Worm (Caenorhabditis elegans) whole organism, L4 larva: ENCODE data around the gene gcy-18.

Experiments
- F49E8.2 ChIP-seq: sonication (generic microtip); optimal IDR thresholded peaks from 2 replicates; lab custom pipeline; 2016; ENCODE audit warnings: missing compliant biosample characterization, mild to moderate bottlenecking, missing genetic modification characterization, borderline replicate concordance
- R02D3.7 ChIP-seq: fragments of 150-350 bp; sonication (generic microtip); optimal IDR thresholded peaks from 3 replicates; lab custom pipeline; 2014; ENCODE audit warnings: missing biosample characterization, missing genetic modification characterization
- T20F7.1 ChIP-seq: fragments of 200-800 bp; sonication (Bioruptor generic); optimal IDR thresholded peaks from 2 replicates; lab custom pipeline; 2018; ENCODE audit warnings: mild to moderate bottlenecking, missing genetic modification characterization, missing compliant biosample characterization
- Y48G9A.11 ChIP-seq: fragments of 200-800 bp; sonication (Bioruptor generic); IDR thresholded peaks from 2 replicates; pipeline ENCODE4 v1.3.6; 2022; ENCODE audit warnings: missing genetic modification reagents, missing genetic modification characterization, missing compliant biosample characterization
- Y5F2A.4 ChIP-seq: fragments of 200-800 bp; sonication (Bioruptor generic); optimal IDR thresholded peaks from 2 replicates; lab custom pipeline; 2018; ENCODE audit warnings: mild to moderate bottlenecking, missing genetic modification characterization, missing compliant biosample characterization
- ZK337.2 ChIP-seq: fragments of 200-800 bp; sonication (Bioruptor generic); IDR thresholded peaks from 2 replicates; pipeline ENCODE4 v1.3.6; 2022; ENCODE audit warnings: missing genetic modification reagents, missing genetic modification characterization, missing compliant biosample characterization
- ZK546.5 ChIP-seq, 2 experiments: sonication (generic microtip); optimal IDR thresholded peaks; 2 replicates each; lab custom pipeline; 2017; ENCODE audit warnings: missing biosample characterization in 2 of 2, missing genetic modification characterization in 2 of 2
- attf-4 ChIP-seq: sonication (generic microtip); optimal IDR thresholded peaks from 3 replicates; lab custom pipeline; 2017; ENCODE audit warnings: missing biosample characterization, missing genetic modification characterization
- ceh-20 ChIP-seq: fragments of 200-800 bp; sonication (Bioruptor generic); IDR thresholded peaks from 2 replicates; pipeline ENCODE4 v1.3.6; 2022; ENCODE audit warnings: missing genetic modification reagents, missing genetic modification characterization, missing compliant biosample characterization
- ceh-28 ChIP-seq: fragments of 150-350 bp; optimal IDR thresholded peaks from 2 replicates; lab custom pipeline; 2014; ENCODE audit warnings: missing biosample characterization, missing genetic modification reagents, missing genetic modification characterization
- ceh-44 ChIP-seq: fragments of 200-800 bp; sonication (Bioruptor generic); IDR thresholded peaks from 2 replicates; pipeline ENCODE4 v1.3.6; 2022; ENCODE audit warnings: missing genetic modification reagents, missing genetic modification characterization, missing compliant biosample characterization
- ceh-62 ChIP-seq: sonication (generic microtip); optimal IDR thresholded peaks from 2 replicates; lab custom pipeline; 2017; ENCODE audit warnings: missing biosample characterization, missing genetic modification characterization
- daf-12 ChIP-seq: fragments of 150-350 bp; optimal IDR thresholded peaks from 2 replicates; lab custom pipeline; 2014; ENCODE audit warnings: missing biosample characterization, missing genetic modification reagents, missing genetic modification characterization
- dmd-8 ChIP-seq: fragments of 200-800 bp; sonication (Bioruptor generic); IDR thresholded peaks from 2 replicates; pipeline ENCODE4 v1.3.6; 2022; ENCODE audit warnings: missing genetic modification characterization, missing compliant biosample characterization
- duxl-1 ChIP-seq: sonication (generic microtip); optimal IDR thresholded peaks from 2 replicates; lab custom pipeline; 2016; ENCODE audit warnings: mild to moderate bottlenecking, missing genetic modification characterization, moderate library complexity, missing compliant biosample characterization; ENCODE audit not compliant: poor library complexity
- dve-1 ChIP-seq: sonication (generic microtip); optimal IDR thresholded peaks from 2 replicates; lab custom pipeline; 2017; ENCODE audit warnings: antibody characterized with exemption, mild to moderate bottlenecking, missing genetic modification characterization, missing compliant biosample characterization; ENCODE audit not compliant: insufficient read depth
- hif-1 ChIP-seq, 2 experiments: sonication (generic microtip); optimal IDR thresholded peaks; 2 replicates each; lab custom pipeline; 2016 to 2017; ENCODE audit warnings: missing compliant biosample characterization in 2 of 2, missing genetic modification characterization in 2 of 2, missing genetic modification reagents in 2 of 2, missing genotype in 2 of 2, mild to moderate bottlenecking in 1 of 2
- hlh-30 ChIP-seq: sonication (generic microtip); optimal IDR thresholded peaks from 2 replicates; lab custom pipeline; 2017; ENCODE audit warnings: antibody characterized with exemption, mild to moderate bottlenecking, missing genetic modification characterization, missing compliant biosample characterization; ENCODE audit not compliant: insufficient read depth
- lin-1 ChIP-seq: fragments of 200-800 bp; sonication (Bioruptor generic); IDR thresholded peaks from 2 replicates; pipeline ENCODE4 v1.3.6; 2022; ENCODE audit warnings: missing genetic modification reagents, missing genetic modification characterization, missing compliant biosample characterization
- lin-15B ChIP-seq: fragments of 150-350 bp; sonication (generic microtip); optimal IDR thresholded peaks from 3 replicates; lab custom pipeline; 2014; ENCODE audit warnings: missing biosample characterization, missing genetic modification characterization
- lin-39 ChIP-seq: fragments of 150-350 bp; optimal IDR thresholded peaks from 2 replicates; lab custom pipeline; 2014; ENCODE audit warnings: missing biosample characterization, missing genetic modification reagents, missing genetic modification characterization
- lir-3 ChIP-seq: sonication (generic microtip); optimal IDR thresholded peaks from 2 replicates; lab custom pipeline; 2016; ENCODE audit warnings: mild to moderate bottlenecking, missing genetic modification characterization, missing compliant biosample characterization
- lsy-2 ChIP-seq, 2 experiments: fragments of 150-350 bp in 1 of 2; sonication (generic microtip) in 1 of 2; optimal IDR thresholded peaks; 2 replicates each; lab custom pipeline; 2014 to 2017; ENCODE audit warnings: missing biosample characterization in 2 of 2, missing genetic modification characterization in 2 of 2
- madf-9 ChIP-seq: fragments of 200-800 bp; sonication (Bioruptor generic); conservative IDR thresholded peaks from 2 replicates; pipeline ENCODE4 v1.3.6; 2022; ENCODE audit warnings: missing genetic modification reagents, missing genetic modification characterization, missing compliant biosample characterization
- mdl-1 ChIP-seq, 2 experiments: fragments of 150-350 bp in 1 of 2; sonication (generic microtip) in 1 of 2; optimal IDR thresholded peaks; 2 replicates each; lab custom pipeline; 2014 to 2017; ENCODE audit warnings: missing biosample characterization in 2 of 2, missing genetic modification characterization in 2 of 2
- mdt-29 ChIP-seq: fragments of 200-800 bp; sonication (Bioruptor generic); IDR thresholded peaks from 2 replicates; pipeline ENCODE4 v1.3.6; 2022; ENCODE audit warnings: missing genetic modification reagents, missing genetic modification characterization, missing compliant biosample characterization
- mes-2 ChIP-seq: sonication (generic microtip); optimal IDR thresholded peaks from 2 replicates; lab custom pipeline; 2016; ENCODE audit warnings: missing genotype, mild to moderate bottlenecking, missing genetic modification characterization, missing compliant biosample characterization; ENCODE audit not compliant: poor library complexity, severe bottlenecking
- mxl-2 ChIP-seq: fragments of 200-800 bp; sonication (Bioruptor generic); conservative IDR thresholded peaks from 2 replicates; pipeline ENCODE4 v1.3.6; 2022; ENCODE audit warnings: missing genetic modification reagents, missing genetic modification characterization, missing compliant biosample characterization
- mxl-3 ChIP-seq: fragments of 200-800 bp; sonication (Bioruptor generic); optimal IDR thresholded peaks from 2 replicates; lab custom pipeline; 2018; ENCODE audit warnings: mild to moderate bottlenecking, missing genetic modification characterization, missing compliant biosample characterization
- nhr-10 ChIP-seq: fragments of 150-350 bp; optimal IDR thresholded peaks from 2 replicates; lab custom pipeline; 2014; ENCODE audit warnings: missing biosample characterization, missing genetic modification characterization
- nhr-102 ChIP-seq: sonication (generic microtip); optimal IDR thresholded peaks from 2 replicates; lab custom pipeline; 2016; ENCODE audit warnings: mild to moderate bottlenecking, missing genetic modification characterization, moderate library complexity, missing compliant biosample characterization
- nhr-11 ChIP-seq: fragments of 150-350 bp; optimal IDR thresholded peaks from 2 replicates; lab custom pipeline; 2014; ENCODE audit warnings: missing biosample characterization, missing genetic modification characterization
- nhr-111 ChIP-seq: fragments of 200-800 bp; sonication (Bioruptor generic); optimal IDR thresholded peaks from 2 replicates; lab custom pipeline; 2018; ENCODE audit warnings: mild to moderate bottlenecking, missing genetic modification characterization, missing compliant biosample characterization
- nhr-25 ChIP-seq: sonication (generic microtip); optimal IDR thresholded peaks from 2 replicates; lab custom pipeline; 2017; ENCODE audit warnings: missing genetic modification characterization, mild to moderate bottlenecking, missing compliant biosample characterization, antibody characterized with exemption, moderate library complexity, borderline replicate concordance; ENCODE audit not compliant: insufficient read depth
- nhr-41 ChIP-seq: fragments of 200-800 bp; sonication (Bioruptor generic); IDR thresholded peaks from 2 replicates; pipeline ENCODE4 v1.3.6; 2022; ENCODE audit warnings: missing genetic modification reagents, missing genetic modification characterization, missing compliant biosample characterization
- nhr-6 ChIP-seq: fragments of 150-350 bp; optimal IDR thresholded peaks from 2 replicates; lab custom pipeline; 2014; ENCODE audit warnings: missing biosample characterization, missing genetic modification characterization
- pha-4 ChIP-seq, 2 experiments: fragments of 150-350 bp in 1 of 2; fragments of 200-800 bp in 1 of 2; sonication (Bioruptor generic) in 1 of 2; IDR thresholded peaks in 1 of 2; optimal IDR thresholded peaks in 1 of 2; 2 replicates each; pipeline versions ENCODE4 v1.3.6 to Lab custom; 2014 to 2022; ENCODE audit warnings: missing genetic modification characterization in 2 of 2, missing genetic modification reagents in 2 of 2, missing biosample characterization in 1 of 2, missing compliant biosample characterization in 1 of 2
- saeg-2 ChIP-seq: fragments of 200-800 bp; sonication (Bioruptor generic); IDR thresholded peaks from 2 replicates; pipeline ENCODE4 v1.3.6; 2022; ENCODE audit warnings: missing genetic modification reagents, missing genetic modification characterization, missing compliant biosample characterization
- sdz-12 ChIP-seq: fragments of 200-800 bp; sonication (Bioruptor generic); optimal IDR thresholded peaks from 2 replicates; lab custom pipeline; 2018; ENCODE audit warnings: mild to moderate bottlenecking, missing genetic modification characterization, missing compliant biosample characterization
- set-16 ChIP-seq: fragments of 200-800 bp; sonication (Bioruptor generic); IDR thresholded peaks from 2 replicates; pipeline ENCODE4 v1.3.6; 2022; ENCODE audit warnings: missing genetic modification reagents, missing genetic modification characterization, missing compliant biosample characterization
- vab-7 ChIP-seq: fragments of 200-800 bp; sonication (Bioruptor generic); IDR thresholded peaks from 2 replicates; pipeline ENCODE4 v1.3.6; 2022; ENCODE audit warnings: missing genetic modification reagents, missing genetic modification characterization, missing compliant biosample characterization
- zfp-2 ChIP-seq: sonication (generic microtip); optimal IDR thresholded peaks from 2 replicates; lab custom pipeline; 2016; ENCODE audit warnings: mild to moderate bottlenecking, missing genetic modification characterization, missing compliant biosample characterization
- zip-11 ChIP-seq: fragments of 200-800 bp; sonication (Bioruptor generic); IDR thresholded peaks from 2 replicates; pipeline ENCODE4 v1.3.6; 2022; ENCODE audit warnings: missing genetic modification characterization, missing compliant biosample characterization

Gene gcy-18

ce11 chrIV:12831609-12832500 is 28.0 kb upstream of the gcy-18 start (continued):
- TF ChIP-seq mxl-2 (GFP tag; lab: Robert Waterston, UW) (no peak), nhr-11 (no peak), saeg-2 (no peak), Y5F2A.4 (GFP tag; lab: Kevin White, UChicago) (no peak), attf-4 (tag; lab: Kevin White, UChicago) (no peak), nhr-25 (tag; lab: Kevin White, UChicago) (no peak), lin-39 (no peak), nhr-41 (GFP tag; lab: Robert Waterston, UW) (no peak), ceh-20 (GFP tag; lab: Robert Waterston, UW) (no peak), nhr-102 (tag; lab: Kevin White, UChicago) (no peak), Y48G9A.11 (GFP tag; lab: Robert Waterston, UW) (peak; percentile 55; the same call in 1 of the 2 replicates), hif-1 (tag; optimal IDR thresholded peaks at IDR 0.05; lab: Kevin White, UChicago) (no peak), mdt-29 (GFP tag; lab: Robert Waterston, UW) (no peak), duxl-1 (tag; lab: Kevin White, UChicago) (no peak), sdz-12 (GFP tag; lab: Kevin White, UChicago) (no peak), nhr-6 (tag; lab: Kevin White, UChicago) (no peak), mxl-3 (GFP tag; lab: Kevin White, UChicago) (no peak), ceh-28 (no peak), ZK546.5 (tag; optimal IDR thresholded peaks at IDR 0.05; lab: Kevin White, UChicago) (no peak), lir-3 (tag; lab: Kevin White, UChicago) (no peak), dmd-8 (GFP tag; lab: Robert Waterston, UW) (no peak)

DNA sequence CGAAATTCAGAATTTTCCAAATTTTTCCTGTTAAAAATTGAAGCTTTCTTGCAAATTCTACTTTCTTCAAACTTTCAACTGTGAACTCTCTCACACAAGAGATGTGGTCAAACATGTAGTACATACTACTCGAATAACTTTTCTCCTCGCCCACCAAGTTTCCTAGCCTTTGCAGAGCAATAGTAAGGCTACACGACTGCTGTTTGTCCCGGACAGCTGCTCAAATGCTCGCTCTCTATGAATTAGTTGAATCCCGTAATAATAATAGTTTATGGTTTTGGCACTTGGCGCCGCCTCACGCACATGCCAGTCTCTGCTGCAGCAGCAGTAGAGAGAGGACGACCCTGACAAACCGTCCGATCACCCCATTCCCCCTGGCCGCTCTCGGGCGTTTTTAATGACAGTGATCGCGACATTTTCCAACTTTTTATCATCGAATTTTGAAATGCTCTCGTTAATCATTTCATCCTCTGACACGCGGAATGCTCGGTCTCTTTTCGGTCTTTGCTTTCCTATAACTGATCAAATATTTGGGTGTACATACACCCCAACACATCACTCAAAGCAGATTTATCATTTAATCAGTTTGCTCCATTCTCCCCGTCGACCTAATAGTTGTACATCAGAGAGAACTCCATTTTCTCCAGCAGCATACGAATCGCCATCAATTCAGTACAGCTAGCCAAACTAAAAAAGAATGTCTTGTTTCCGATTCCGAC is 26.0 kb upstream of the gcy-18 start:
- TF ChIP-seq lin-39 (no peak), zip-11 (GFP tag; lab: Robert Waterston, UW) (no peak), vab-7 (GFP tag; lab: Robert Waterston, UW) (no peak), hlh-30 (tag; lab: Kevin White, UChicago) (peak; percentile 28), nhr-10 (tag; lab: Kevin White, UChicago) (no peak), zfp-2 (tag; lab: Kevin White, UChicago) (no peak), nhr-111 (GFP tag; lab: Kevin White, UChicago) (no peak), ceh-44 (GFP tag; lab: Robert Waterston, UW) (no peak), Y48G9A.11 (GFP tag; lab: Robert Waterston, UW) (no peak), lin-15B (no peak), mes-2 (tag; lab: Kevin White, UChicago) (peak; percentile 24), pha-4 (GFP tag; IDR thresholded peaks at IDR 0.05; lab: Robert Waterston, UW) (peak; percentile 42; the same call in 1 of the 2 replicates), pha-4 (tag; optimal IDR thresholded peaks at IDR 0.05; lab: Kevin White, UChicago) (no peak), lsy-2 (tag; optimal IDR thresholded peaks at IDR 0.05; lab: Kevin White, UChicago) (no peak), set-16 (GFP tag; lab: Robert Waterston, UW) (peak; percentile 61), nhr-102 (tag; lab: Kevin White, UChicago) (no peak), daf-12 (tag; lab: Kevin White, UChicago) (no peak), ceh-20 (GFP tag; lab: Robert Waterston, UW) (peak; percentile 34; the same call in 1 of the 2 replicates), nhr-11 (peak; percentile 41), F49E8.2 (tag; lab: Kevin White, UChicago) (no peak), T20F7.1 (GFP tag; lab: Kevin White, UChicago) (peak; percentile 8), dve-1 (tag; lab: Kevin White, UChicago) (peak; percentile 45), R02D3.7 (tag; lab: Kevin White, UChicago) (no peak), ZK337.2 (GFP tag; lab: Robert Waterston, UW) (no peak), nhr-41 (GFP tag; lab: Robert Waterston, UW) (peak; percentile 66; the same call in 1 of the 2 replicates), madf-9 (GFP tag; lab: Robert Waterston, UW) (no peak), mdl-1 (tag; optimal IDR thresholded peaks at IDR 0.05; lab: Kevin White, UChicago) (peak in 1 of 2 experiments; percentile 40), lin-1 (peak; percentile 78), ceh-62 (no peak)
